Fruit fly (Drosophila melanogaster) whole organism, embryonic: Measurements from ENCODE around the gene lab.

Experiments
- ATbp ChIP-seq: fragments of 200-800 bp; sonication (Bioruptor generic); optimal IDR thresholded peaks from 2 replicates; lab custom pipeline; 2017; ENCODE audit warnings: missing biosample characterization, mild to moderate bottlenecking, missing genetic modification characterization, missing genetic modification reagents
- Atf3 ChIP-seq: fragments of 200-800 bp; sonication (Bioruptor generic); optimal IDR thresholded peaks from 3 replicates; lab custom pipeline; 2016; ENCODE audit warnings: missing biosample characterization, missing genetic modification characterization
- B-H2 ChIP-seq: fragments of 200-800 bp; sonication (Bioruptor generic); optimal IDR thresholded peaks from 2 replicates; lab custom pipeline; 2018; ENCODE audit warnings: missing biosample characterization, mild to moderate bottlenecking, missing genetic modification characterization
- Bdp1 ChIP-seq: fragments of 200-800 bp; sonication (Bioruptor generic); optimal IDR thresholded peaks from 3 replicates; lab custom pipeline; 2016; ENCODE audit warnings: missing biosample characterization, missing genetic modification characterization
- Bgb ChIP-seq: fragments of 200-800 bp; sonication (Bioruptor generic); IDR thresholded peaks from 2 replicates; pipeline ENCODE4 v1.3.6; 2022; ENCODE audit warnings: missing biosample characterization, missing genetic modification characterization; ENCODE audit not compliant: partially characterized antibody
- CG10209 ChIP-seq: fragments of 200-800 bp; sonication (Bioruptor generic); optimal IDR thresholded peaks from 3 replicates; lab custom pipeline; 2017; ENCODE audit warnings: missing biosample characterization, mild to moderate bottlenecking, missing genetic modification characterization, missing genetic modification reagents
- CG10979 ChIP-seq: fragments of 200-800 bp; sonication (Bioruptor generic); optimal IDR thresholded peaks from 2 replicates; lab custom pipeline; 2018; ENCODE audit warnings: missing biosample characterization, mild to moderate bottlenecking, missing genetic modification characterization, moderate library complexity
- CG11560 ChIP-seq: fragments of 200-800 bp; sonication (Bioruptor generic); IDR thresholded peaks from 3 replicates; pipeline ENCODE4 v1.3.6; 2022; ENCODE audit warnings: missing biosample characterization, missing genetic modification characterization
- CG12071 ChIP-seq: fragments of 200-800 bp; sonication (Bioruptor generic); optimal IDR thresholded peaks from 3 replicates; lab custom pipeline; 2018; ENCODE audit warnings: missing biosample characterization, mild to moderate bottlenecking, missing genetic modification characterization
- CG12219 ChIP-seq: fragments of 200-800 bp; sonication (Bioruptor generic); optimal IDR thresholded peaks from 3 replicates; lab custom pipeline; 2018; ENCODE audit warnings: missing biosample characterization, mild to moderate bottlenecking, missing genetic modification characterization
- CG12236 ChIP-seq: fragments of 200-800 bp; sonication (Bioruptor generic); optimal IDR thresholded peaks from 2 replicates; lab custom pipeline; 2016; ENCODE audit warnings: missing biosample characterization, missing genetic modification characterization
- CG12769 ChIP-seq: fragments of 200-800 bp; sonication (Bioruptor generic); optimal IDR thresholded peaks from 2 replicates; lab custom pipeline; 2019; ENCODE audit warnings: missing biosample characterization, mild to moderate bottlenecking, missing genetic modification characterization, moderate library complexity
- CG13123 ChIP-seq: fragments of 200-800 bp; sonication (Bioruptor generic); optimal IDR thresholded peaks from 2 replicates; lab custom pipeline; 2016; ENCODE audit warnings: missing biosample characterization, missing genetic modification characterization
- CG14965 ChIP-seq: fragments of 200-800 bp; sonication (Bioruptor generic); optimal IDR thresholded peaks from 2 replicates; lab custom pipeline; 2016; ENCODE audit warnings: missing biosample characterization, missing genetic modification characterization, borderline replicate concordance
- CG15011 ChIP-seq: fragments of 200-800 bp; sonication (Bioruptor generic); optimal IDR thresholded peaks from 3 replicates; lab custom pipeline; 2018; ENCODE audit warnings: missing biosample characterization, mild to moderate bottlenecking, missing genetic modification characterization
- CG17328 ChIP-seq: fragments of 200-800 bp; sonication (Bioruptor generic); IDR thresholded peaks from 2 replicates; pipeline ENCODE4 v1.3.6; 2022; ENCODE audit warnings: missing biosample characterization, missing genetic modification characterization
- CG2875 ChIP-seq: fragments of 200-800 bp; sonication (Bioruptor generic); optimal IDR thresholded peaks from 2 replicates; lab custom pipeline; 2017; ENCODE audit warnings: missing biosample characterization, mild to moderate bottlenecking, missing genetic modification characterization, missing genetic modification reagents
- CG34376 ChIP-seq: fragments of 200-800 bp; sonication (Bioruptor generic); optimal IDR thresholded peaks from 2 replicates; lab custom pipeline; 2018; ENCODE audit warnings: missing biosample characterization, mild to moderate bottlenecking, missing genetic modification characterization
- CG4328 ChIP-seq: fragments of 200-800 bp; sonication (Bioruptor generic); optimal IDR thresholded peaks from 3 replicates; lab custom pipeline; 2017; ENCODE audit warnings: missing biosample characterization, missing genetic modification reagents, missing genetic modification characterization
- CG5245 ChIP-seq: fragments of 200-800 bp; sonication (Bioruptor generic); optimal IDR thresholded peaks from 3 replicates; lab custom pipeline; 2016; ENCODE audit warnings: missing biosample characterization, missing genetic modification characterization
- CG8388 ChIP-seq: fragments of 200-800 bp; sonication (Bioruptor generic); optimal IDR thresholded peaks from 2 replicates; lab custom pipeline; 2019; ENCODE audit warnings: missing biosample characterization, mild to moderate bottlenecking, missing genetic modification characterization, moderate library complexity
- CG9437 ChIP-seq: fragments of 200-800 bp; sonication (Bioruptor generic); optimal IDR thresholded peaks from 2 replicates; lab custom pipeline; 2018; ENCODE audit warnings: missing biosample characterization, mild to moderate bottlenecking, missing genetic modification characterization
- Camta ChIP-seq: fragments of 200-800 bp; sonication (Bioruptor generic); optimal IDR thresholded peaks from 2 replicates; lab custom pipeline; 2016; ENCODE audit warnings: missing biosample characterization, missing genetic modification characterization
- D ChIP-seq, 2 experiments: fragments of 200-800 bp in 1 of 2; fragments of >200 bp in 1 of 2; sonication (Bioruptor generic) in 1 of 2; optimal IDR thresholded peaks; 2 replicates in 1 of 2; 3 replicates in 1 of 2; lab custom pipeline; 2017; ENCODE audit warnings: mild to moderate bottlenecking in 1 of 2, missing biosample characterization in 1 of 2, missing genetic modification characterization in 1 of 2, missing genetic modification reagents in 1 of 2
- H15 ChIP-seq: fragments of 200-800 bp; sonication (Bioruptor generic); IDR thresholded peaks from 3 replicates; pipeline ENCODE4 v1.3.6; 2022; ENCODE audit warnings: missing biosample characterization, missing genetic modification characterization
- Hey ChIP-seq: fragments of 200-800 bp; sonication (Bioruptor generic); optimal IDR thresholded peaks from 3 replicates; lab custom pipeline; 2018; ENCODE audit warnings: missing biosample characterization, mild to moderate bottlenecking, missing genetic modification characterization
- Hsf ChIP-seq: fragments of 200-800 bp; sonication (Bioruptor generic); optimal IDR thresholded peaks from 3 replicates; lab custom pipeline; 2016; ENCODE audit warnings: missing biosample characterization, missing genetic modification characterization
- Meics ChIP-seq: fragments of 200-800 bp; sonication (Bioruptor generic); optimal IDR thresholded peaks from 2 replicates; lab custom pipeline; 2017; ENCODE audit warnings: missing biosample characterization, mild to moderate bottlenecking, missing genetic modification characterization
- ash1 ChIP-seq: fragments of 200-800 bp; sonication (Bioruptor generic); optimal IDR thresholded peaks from 2 replicates; lab custom pipeline; 2018; ENCODE audit warnings: missing biosample characterization, mild to moderate bottlenecking, missing genetic modification characterization
- bcd ChIP-seq: fragments of 200-800 bp; sonication (Bioruptor generic); optimal IDR thresholded peaks from 2 replicates; lab custom pipeline; 2017; ENCODE audit warnings: missing biosample characterization, mild to moderate bottlenecking, missing genetic modification characterization
- chif ChIP-seq, 2 experiments: fragments of 200-800 bp; sonication (Bioruptor generic); optimal IDR thresholded peaks; 3 replicates each; lab custom pipeline; 2016; ENCODE audit warnings: missing biosample characterization in 2 of 2, missing genetic modification characterization in 2 of 2
- dimm ChIP-seq: fragments of 200-800 bp; sonication (Bioruptor generic); IDR thresholded peaks from 2 replicates; pipeline ENCODE4 v1.3.6; 2022; ENCODE audit warnings: missing biosample characterization, missing genetic modification characterization
- disco-r ChIP-seq: fragments of 200-800 bp; sonication (Bioruptor generic); optimal IDR thresholded peaks from 2 replicates; lab custom pipeline; 2016; ENCODE audit warnings: missing biosample characterization, missing genetic modification characterization
- eyg ChIP-seq: fragments of 200-800 bp; sonication (Bioruptor generic); optimal IDR thresholded peaks from 3 replicates; lab custom pipeline; 2016; ENCODE audit warnings: missing biosample characterization, missing genetic modification characterization
- fd102C ChIP-seq: fragments of 200-800 bp; sonication (Bioruptor generic); optimal IDR thresholded peaks from 2 replicates; lab custom pipeline; 2018; ENCODE audit warnings: missing biosample characterization, mild to moderate bottlenecking, missing genetic modification characterization, moderate library complexity
- ind ChIP-seq: fragments of 200-800 bp; sonication (Bioruptor generic); optimal IDR thresholded peaks from 3 replicates; lab custom pipeline; 2016; ENCODE audit warnings: missing biosample characterization, missing genetic modification characterization
- jumu ChIP-seq: fragments of 200-800 bp; sonication (Bioruptor generic); optimal IDR thresholded peaks from 3 replicates; lab custom pipeline; 2016; ENCODE audit warnings: missing biosample characterization, missing genetic modification characterization
- kni ChIP-seq: fragments of 200-800 bp; sonication (Bioruptor generic); optimal IDR thresholded peaks from 3 replicates; lab custom pipeline; 2017; ENCODE audit warnings: mild to moderate bottlenecking, missing biosample characterization, missing genetic modification reagents, missing genetic modification characterization
- lilli ChIP-seq: fragments of 200-800 bp; sonication (Bioruptor generic); optimal IDR thresholded peaks from 3 replicates; lab custom pipeline; 2016; ENCODE audit warnings: missing biosample characterization, missing genetic modification characterization
- mam ChIP-seq: fragments of 200-800 bp; sonication (Bioruptor generic); optimal IDR thresholded peaks from 3 replicates; lab custom pipeline; 2016; ENCODE audit warnings: missing biosample characterization, missing genetic modification characterization
- pnt ChIP-seq: fragments of 200-800 bp; sonication (Bioruptor generic); optimal IDR thresholded peaks from 3 replicates; lab custom pipeline; 2016; ENCODE audit warnings: missing biosample characterization, missing genetic modification characterization
- sens-2 ChIP-seq: fragments of 200-800 bp; sonication (Bioruptor generic); IDR thresholded peaks from 2 replicates; pipeline ENCODE4 v1.3.6; 2022; ENCODE audit warnings: missing biosample characterization, missing genetic modification characterization
- seq ChIP-seq: fragments of 200-800 bp; sonication (Bioruptor generic); IDR thresholded peaks from 2 replicates; pipeline ENCODE4 v1.3.6; 2022; ENCODE audit warnings: missing biosample characterization, missing genetic modification characterization
- sim ChIP-seq: fragments of 200-800 bp; sonication (Bioruptor generic); IDR thresholded peaks from 2 replicates; pipeline ENCODE4 v1.3.6; 2022; ENCODE audit warnings: missing biosample characterization, missing genetic modification characterization
- ssp ChIP-seq: fragments of 200-800 bp; sonication (Bioruptor generic); IDR thresholded peaks from 2 replicates; pipeline ENCODE4 v1.3.6; 2022; ENCODE audit warnings: missing biosample characterization, missing genetic modification characterization
- tgo ChIP-seq: fragments of 200-800 bp; sonication (Bioruptor generic); IDR thresholded peaks from 3 replicates; pipeline ENCODE4 v1.3.6; 2022; ENCODE audit warnings: missing biosample characterization, missing genetic modification characterization
- tna ChIP-seq: fragments of 200-800 bp; sonication (Bioruptor generic); IDR thresholded peaks from 2 replicates; pipeline ENCODE4 v1.3.6; 2022; ENCODE audit warnings: missing biosample characterization, missing genetic modification characterization; ENCODE audit not compliant: partially characterized antibody
- twi ChIP-seq: fragments of 200-800 bp; optimal IDR thresholded peaks from 2 replicates; lab custom pipeline; 2019; ENCODE audit warnings: missing biosample characterization, mild to moderate bottlenecking, missing genetic modification characterization, moderate library complexity
- unpg ChIP-seq: fragments of 200-800 bp; sonication (Bioruptor generic); optimal IDR thresholded peaks from 3 replicates; lab custom pipeline; 2018; ENCODE audit warnings: missing biosample characterization, mild to moderate bottlenecking, missing genetic modification characterization, moderate library complexity
- wek ChIP-seq: fragments of 200-800 bp; sonication (Bioruptor generic); optimal IDR thresholded peaks from 3 replicates; lab custom pipeline; 2018; ENCODE audit warnings: missing biosample characterization, mild to moderate bottlenecking, missing genetic modification characterization, moderate library complexity

Gene lab

DNA sequence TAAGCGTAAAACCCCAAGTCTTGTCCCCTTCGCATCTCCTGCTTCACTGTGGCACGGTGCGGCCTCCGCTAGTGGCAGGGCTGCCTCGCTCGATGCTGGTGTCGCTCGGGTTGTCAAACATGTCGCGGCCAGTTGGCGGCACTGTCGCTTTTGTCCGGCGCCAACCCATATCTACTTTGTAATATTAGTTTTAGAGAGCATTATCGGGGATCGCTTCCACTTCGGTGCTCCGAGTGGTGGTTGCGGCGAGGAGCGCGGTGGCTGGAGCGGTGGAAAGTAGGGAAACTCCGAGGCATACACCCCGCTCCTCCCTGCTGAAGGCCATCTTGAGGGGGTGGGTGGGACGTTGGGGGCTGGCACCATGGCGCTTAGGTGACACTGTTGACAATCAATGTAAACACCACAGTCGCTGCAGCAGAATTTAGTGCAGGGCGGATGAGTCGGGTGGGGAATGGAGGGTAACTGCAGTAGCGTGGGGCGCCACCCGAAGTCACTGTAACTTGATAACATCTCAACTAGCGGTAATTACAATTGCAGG lies 13.2 kb downstream of the lab start (continued):
- TF ChIP-seq D (optimal IDR thresholded peaks at IDR 0.05; lab: Kevin White, UChicago) (no peak), D (GFP tag; optimal IDR thresholded peaks at IDR 0.05; lab: Kevin White, UChicago) (peak; percentile 21), Atf3 (GFP tag; lab: Kevin White, UChicago) (no peak), fd102C (GFP tag; lab: Kevin White, UChicago) (peak; percentile 17), disco-r (no peak), eyg (no peak), Hey (tag; lab: Kevin White, UChicago) (peak; percentile 9), wek (GFP tag; lab: Kevin White, UChicago) (peak; percentile 63), CG13123 (GFP tag; lab: Kevin White, UChicago) (no peak), CG17328 (peak; percentile 53), twi (tag; lab: Kevin White, UChicago) (no peak), chif (GFP tag; optimal IDR thresholded peaks at IDR 0.05; lab: Kevin White, UChicago) (no peak), sens-2 (GFP tag; lab: Robert Waterston, UW) (0 out of 2 replicates have a peak, but pooled peaks have one; percentile 15), tgo (GFP tag; lab: Robert Waterston, UW) (no peak), CG10209 (GFP tag; lab: Kevin White, UChicago) (peak; percentile 45), ind (no peak), mam (no peak), CG12071 (GFP tag; lab: Kevin White, UChicago) (no peak), kni (GFP tag; lab: Kevin White, UChicago) (peak; percentile 74), H15 (GFP tag; lab: Robert Waterston, UW) (0 out of 3 replicates have a peak, but pooled peaks have one; percentile 21), CG8388 (GFP tag; lab: Kevin White, UChicago) (no peak), Bdp1 (GFP tag; lab: Kevin White, UChicago) (no peak), bcd (GFP tag; lab: Kevin White, UChicago) (peak; percentile 42), sim (GFP tag; lab: Robert Waterston, UW) (peak; percentile 42; the same call in 1 of the 2 replicates), jumu (GFP tag; lab: Kevin White, UChicago) (no peak), B-H2 (GFP tag; lab: Kevin White, UChicago) (no peak), seq (GFP tag; lab: Robert Waterston, UW) (0 out of 2 replicates have a peak, but pooled peaks have one; percentile 20), ash1 (GFP tag; lab: Kevin White, UChicago) (no peak), Camta (GFP tag; lab: Kevin White, UChicago) (no peak), dimm (no peak), Hsf (GFP tag; lab: Kevin White, UChicago) (no peak), CG4328 (GFP tag; lab: Kevin White, UChicago) (peak; percentile 6), ssp (GFP tag; lab: Robert Waterston, UW) (no peak), unpg (no peak), tna (GFP tag; lab: Robert Waterston, UW) (no peak), CG10979 (tag; lab: Kevin White, UChicago) (no peak), CG14965 (GFP tag; lab: Kevin White, UChicago) (no peak), CG34376 (GFP tag; lab: Kevin White, UChicago) (no peak), CG5245 (GFP tag; lab: Kevin White, UChicago) (no peak), ATbp (GFP tag; lab: Kevin White, UChicago) (peak; percentile 80), CG11560 (tag; lab: Robert Waterston, UW) (no peak), CG9437 (GFP tag; lab: Kevin White, UChicago) (no peak), CG12769 (tag; lab: Kevin White, UChicago) (peak; percentile 37), pnt (no peak), CG2875 (GFP tag; lab: Kevin White, UChicago) (peak; percentile 81), Bgb (GFP tag; lab: Robert Waterston, UW) (no peak), lilli (GFP tag; lab: Kevin White, UChicago) (no peak), CG12219 (GFP tag; lab: Kevin White, UChicago) (no peak), Meics (GFP tag; lab: Kevin White, UChicago) (no peak), CG15011 (GFP tag; lab: Kevin White, UChicago) (peak; percentile 15), CG12236 (no peak)
